Worm (Caenorhabditis elegans) whole organism, midembryonic: ENCODE data around the gene F11A5.17.

Experiments used
- T22C8.4 ChIP-seq: fragments of 200-800 bp; sonication (Bioruptor generic); IDR thresholded peaks from 2 replicates; pipeline ENCODE4 v1.3.6; 2022; ENCODE audit warnings: missing genetic modification characterization, missing compliant biosample characterization
- cog-1 ChIP-seq: sonication (generic microtip); optimal IDR thresholded peaks from 2 replicates; lab custom pipeline; 2016; ENCODE audit warnings: missing genetic modification characterization, missing compliant biosample characterization
- flt-1 ChIP-seq: fragments of 200-800 bp; sonication (Bioruptor generic); IDR thresholded peaks from 2 replicates; pipeline ENCODE4 v1.3.6; 2022; ENCODE audit warnings: missing genetic modification characterization, missing compliant biosample characterization
- klf-2 ChIP-seq: fragments of 200-800 bp; sonication (Bioruptor generic); conservative IDR thresholded peaks from 2 replicates; pipeline ENCODE4 v1.3.6; 2022; ENCODE audit warnings: missing genetic modification reagents, missing genetic modification characterization, missing compliant biosample characterization
- med-1 ChIP-seq: sonication (generic microtip); optimal IDR thresholded peaks from 2 replicates; lab custom pipeline; 2017; ENCODE audit warnings: missing genetic modification characterization, mild to moderate bottlenecking, missing compliant biosample characterization, antibody characterized with exemption, missing genetic modification reagents; ENCODE audit not compliant: insufficient read depth
- ref-1 ChIP-seq: fragments of 200-800 bp; sonication (Bioruptor generic); conservative IDR thresholded peaks from 2 replicates; pipeline ENCODE4 v1.3.6; 2022; ENCODE audit warnings: missing genetic modification reagents, missing genetic modification characterization, missing compliant biosample characterization
- tab-1 ChIP-seq: fragments of 200-800 bp; sonication (Bioruptor generic); IDR thresholded peaks from 2 replicates; pipeline ENCODE4 v1.3.6; 2022; ENCODE audit warnings: missing genetic modification characterization, missing compliant biosample characterization
- ztf-23 ChIP-seq: fragments of 200-800 bp; sonication (Bioruptor generic); IDR thresholded peaks from 2 replicates; pipeline ENCODE4 v1.3.6; 2022; ENCODE audit warnings: missing genetic modification reagents, missing genetic modification characterization, missing compliant biosample characterization
- ztf-29 ChIP-seq: fragments of 200-800 bp; sonication (Bioruptor generic); IDR thresholded peaks from 2 replicates; pipeline ENCODE4 v1.3.6; 2022; ENCODE audit warnings: missing genetic modification reagents, missing genetic modification characterization, missing compliant biosample characterization

Gene F11A5.17

ce11 chrV:16194639-16195038 is 7.2 kb upstream of the F11A5.17 start, which contains the start of gene rabr-4:
Gene rabr-4 (plus strand): TSS chrV:16194939.
- no peak for TF ChIP-seq T22C8.4 (GFP tag; lab: Robert Waterston, UW)
- TF ChIP-seq klf-2 (GFP tag; lab: Robert Waterston, UW) = no peak
- no peak for TF ChIP-seq ztf-29
- no peak for TF ChIP-seq ref-1 (GFP tag; lab: Robert Waterston, UW)
- no peak for TF ChIP-seq ztf-23 (GFP tag; lab: Robert Waterston, UW)
- no peak for TF ChIP-seq flt-1 (GFP tag; lab: Robert Waterston, UW)
- TF ChIP-seq med-1 = no peak
- TF ChIP-seq cog-1 = no peak
- TF ChIP-seq tab-1 (GFP tag; lab: Robert Waterston, UW) = no peak

- TF ChIP-seq ztf-29 = no peak
- no peak for TF ChIP-seq med-1
- TF ChIP-seq ref-1 (GFP tag; lab: Robert Waterston, UW) = no peak
- TF ChIP-seq T22C8.4 (GFP tag; lab: Robert Waterston, UW) = no peak
- TF ChIP-seq flt-1 (GFP tag; lab: Robert Waterston, UW) = no peak
- no peak for TF ChIP-seq tab-1 (GFP tag; lab: Robert Waterston, UW)
- TF ChIP-seq ztf-23 (GFP tag; lab: Robert Waterston, UW) = no peak
- no peak for TF ChIP-seq klf-2 (GFP tag; lab: Robert Waterston, UW)
- TF ChIP-seq cog-1 = no peak
These were observed 6.5 kb upstream of the F11A5.17 start, which contains the start of gene rabr-3 for ce11 chrV:16195379-16195778. Gene rabr-3 (plus strand): TSS chrV:16195679.

ce11 chrV:16198016-16198415 is 3.8 kb upstream of the F11A5.17 start, which contains the start of gene F11A5.5:
Gene F11A5.5 (plus strand): TSS chrV:16198316.
- no peak for TF ChIP-seq cog-1
- TF ChIP-seq klf-2 (GFP tag; lab: Robert Waterston, UW) = no peak
- TF ChIP-seq tab-1 (GFP tag; lab: Robert Waterston, UW) = no peak
- no peak for TF ChIP-seq ztf-23 (GFP tag; lab: Robert Waterston, UW)
- no peak for TF ChIP-seq flt-1 (GFP tag; lab: Robert Waterston, UW)
- TF ChIP-seq ztf-29 = no peak
- TF ChIP-seq ref-1 (GFP tag; lab: Robert Waterston, UW) = no peak
- no peak for TF ChIP-seq T22C8.4 (GFP tag; lab: Robert Waterston, UW)

- no peak for TF ChIP-seq ztf-23 (GFP tag; lab: Robert Waterston, UW)
- TF ChIP-seq ref-1 (GFP tag; lab: Robert Waterston, UW) = no peak
- no peak for TF ChIP-seq flt-1 (GFP tag; lab: Robert Waterston, UW)
- TF ChIP-seq tab-1 (GFP tag; lab: Robert Waterston, UW) = no peak
- TF ChIP-seq klf-2 (GFP tag; lab: Robert Waterston, UW) = no peak
- TF ChIP-seq ztf-29 = no peak
- TF ChIP-seq med-1 = no peak
- TF ChIP-seq T22C8.4 (GFP tag; lab: Robert Waterston, UW) = no peak
- TF ChIP-seq cog-1 = no peak
These were observed 788 bp downstream of the F11A5.17 start, which contains the start of gene F11A5.18 for ce11 chrV:16202618-16203017. Gene F11A5.18 (plus strand): TSS chrV:16202918.

- TF ChIP-seq ztf-23 (GFP tag; lab: Robert Waterston, UW) (no peak), cog-1 (no peak), tab-1 (GFP tag; lab: Robert Waterston, UW) (no peak), klf-2 (GFP tag; lab: Robert Waterston, UW) (no peak), med-1 (no peak), T22C8.4 (GFP tag; lab: Robert Waterston, UW) (no peak)
These were observed 3.1 kb downstream of the F11A5.17 start, which contains the start of gene irld-26 for ce11 chrV:16204888-16205287. Gene irld-26 (plus strand): TSS chrV:16205188.

ce11 chrV:16209837-16210236 is 8.0 kb downstream of the F11A5.17 start, which contains the start of gene oac-15:
Gene oac-15 (minus strand): TSS chrV:16209937.
- no peak for TF ChIP-seq tab-1 (GFP tag; lab: Robert Waterston, UW)
- TF ChIP-seq flt-1 (GFP tag; lab: Robert Waterston, UW) = no peak
- TF ChIP-seq klf-2 (GFP tag; lab: Robert Waterston, UW) = no peak
- TF ChIP-seq ztf-29 = no peak
- no peak for TF ChIP-seq cog-1
- TF ChIP-seq med-1 = no peak

- no peak for TF ChIP-seq ref-1 (GFP tag; lab: Robert Waterston, UW)
- TF ChIP-seq tab-1 (GFP tag; lab: Robert Waterston, UW) = 0 out of 2 replicates have a peak, but pooled peaks have one; percentile 18
These were observed 8.6 kb downstream of the F11A5.17 start, which contains the start of gene F11A5.16 for ce11 chrV:16210257-16211002. Gene F11A5.16 (plus strand): TSS chrV:16210952.

- no peak for TF ChIP-seq klf-2 (GFP tag; lab: Robert Waterston, UW)
- TF ChIP-seq ztf-23 (GFP tag; lab: Robert Waterston, UW) = no peak
- TF ChIP-seq ztf-29 = no peak
- no peak for TF ChIP-seq T22C8.4 (GFP tag; lab: Robert Waterston, UW)
- no peak for TF ChIP-seq cog-1
- TF ChIP-seq tab-1 (GFP tag; lab: Robert Waterston, UW) = no peak
- TF ChIP-seq flt-1 (GFP tag; lab: Robert Waterston, UW) = no peak
- TF ChIP-seq med-1 = no peak
- no peak for TF ChIP-seq ref-1 (GFP tag; lab: Robert Waterston, UW)
These were observed 9.9 kb downstream of the F11A5.17 start for ce11 chrV:16211713-16212112.

ce11 chrV:16213323-16213722 is 11.5 kb downstream of the F11A5.17 start:
- TF ChIP-seq flt-1 (GFP tag; lab: Robert Waterston, UW) (no peak), ztf-29 (no peak), tab-1 (GFP tag; lab: Robert Waterston, UW) (no peak)

- TF ChIP-seq T22C8.4 (GFP tag; lab: Robert Waterston, UW) = no peak
- TF ChIP-seq cog-1 = no peak
- TF ChIP-seq ztf-29 = no peak
- TF ChIP-seq tab-1 (GFP tag; lab: Robert Waterston, UW) = no peak
- no peak for TF ChIP-seq flt-1 (GFP tag; lab: Robert Waterston, UW)
- no peak for TF ChIP-seq ref-1 (GFP tag; lab: Robert Waterston, UW)
- no peak for TF ChIP-seq klf-2 (GFP tag; lab: Robert Waterston, UW)
- TF ChIP-seq ztf-23 (GFP tag; lab: Robert Waterston, UW) = no peak
These were observed 12.7 kb downstream of the F11A5.17 start, which contains the start of gene F11A5.9 for ce11 chrV:16214505-16214904. Gene F11A5.9 (plus strand): TSS chrV:16214890.
